Fruit fly (Drosophila melanogaster) whole organism, embryonic: Measurements from ENCODE around the gene CG17855.

Experiments used
- Abd-B ChIP-seq: fragments of 200-800 bp; sonication (Bioruptor generic); optimal IDR thresholded peaks from 2 replicates; lab custom pipeline; 2018; ENCODE audit warnings: missing biosample characterization, mild to moderate bottlenecking, missing genetic modification characterization, moderate library complexity
- Blimp-1 ChIP-seq: fragments of 200-800 bp; sonication (Bioruptor generic); optimal IDR thresholded peaks from 3 replicates; lab custom pipeline; 2018; ENCODE audit warnings: missing biosample characterization, missing genetic modification characterization, mild to moderate bottlenecking, moderate library complexity, missing genetic modification reagents
- CG1024 ChIP-seq: fragments of 200-800 bp; sonication (Bioruptor generic); IDR thresholded peaks from 2 replicates; pipeline ENCODE4 v1.3.6; 2022; ENCODE audit warnings: missing biosample characterization, missing genetic modification characterization
- CG12104 ChIP-seq: fragments of 200-800 bp; sonication (Bioruptor generic); optimal IDR thresholded peaks from 3 replicates; lab custom pipeline; 2016; ENCODE audit warnings: missing biosample characterization, missing genetic modification characterization
- CG14667 ChIP-seq: fragments of 200-800 bp; sonication (Bioruptor generic); IDR thresholded peaks from 2 replicates; pipeline ENCODE4 v1.3.6; 2022; ENCODE audit warnings: missing biosample characterization, missing genetic modification characterization
- CG14965 ChIP-seq: fragments of 200-800 bp; sonication (Bioruptor generic); optimal IDR thresholded peaks from 2 replicates; lab custom pipeline; 2016; ENCODE audit warnings: missing biosample characterization, missing genetic modification characterization, borderline replicate concordance
- CG1647 ChIP-seq: fragments of 200-800 bp; sonication (Bioruptor generic); optimal IDR thresholded peaks from 3 replicates; lab custom pipeline; 2016; ENCODE audit warnings: missing biosample characterization, missing genetic modification characterization
- CG18011 ChIP-seq: fragments of 200-800 bp; sonication (Bioruptor generic); optimal IDR thresholded peaks from 2 replicates; lab custom pipeline; 2017; ENCODE audit warnings: missing biosample characterization, missing genetic modification characterization, mild to moderate bottlenecking, moderate library complexity, missing genotype
- CG2875 ChIP-seq: fragments of 200-800 bp; sonication (Bioruptor generic); optimal IDR thresholded peaks from 2 replicates; lab custom pipeline; 2017; ENCODE audit warnings: missing biosample characterization, mild to moderate bottlenecking, missing genetic modification characterization, missing genetic modification reagents
- CG3163 ChIP-seq: fragments of 200-800 bp; sonication (Bioruptor generic); optimal IDR thresholded peaks from 3 replicates; lab custom pipeline; 2016; ENCODE audit warnings: missing biosample characterization, missing genetic modification characterization
- CG4707 ChIP-seq: fragments of 200-800 bp; sonication (Bioruptor generic); optimal IDR thresholded peaks from 2 replicates; lab custom pipeline; 2018; ENCODE audit warnings: missing biosample characterization, mild to moderate bottlenecking, missing genetic modification characterization, moderate library complexity
- CG9876 ChIP-seq: fragments of 200-800 bp; sonication (Bioruptor generic); optimal IDR thresholded peaks from 2 replicates; lab custom pipeline; 2016; ENCODE audit warnings: missing biosample characterization, missing genetic modification characterization
- CrebB ChIP-seq: fragments of 200-800 bp; sonication (Bioruptor generic); optimal IDR thresholded peaks from 3 replicates; lab custom pipeline; 2018; ENCODE audit warnings: missing biosample characterization, mild to moderate bottlenecking, missing genetic modification characterization
- Dbx ChIP-seq: fragments of 200-800 bp; sonication (Bioruptor generic); IDR thresholded peaks from 3 replicates; pipeline ENCODE4 v1.3.6; 2022; ENCODE audit warnings: missing biosample characterization, missing genetic modification characterization
- Dll ChIP-seq: fragments of 200-800 bp; sonication (Bioruptor generic); IDR thresholded peaks from 4 replicates; pipeline ENCODE4 v1.3.6; 2022; ENCODE audit warnings: missing biosample characterization, missing genetic modification characterization; ENCODE audit not compliant: partially characterized antibody
- Doc2 ChIP-seq: fragments of 200-800 bp; sonication (Bioruptor generic); IDR thresholded peaks from 2 replicates; pipeline ENCODE4 v1.3.6; 2022; ENCODE audit warnings: missing biosample characterization, missing genetic modification characterization
- ERR ChIP-seq: fragments of 200-800 bp; sonication (Bioruptor generic); optimal IDR thresholded peaks from 2 replicates; lab custom pipeline; 2016; ENCODE audit warnings: missing biosample characterization, missing genetic modification characterization
- Eip74EF ChIP-seq, 2 experiments: fragments of 200-800 bp in 1 of 2; fragments of >200 bp in 1 of 2; sonication (Bioruptor generic) in 1 of 2; optimal IDR thresholded peaks; 2 replicates each; lab custom pipeline; 2017 to 2019; ENCODE audit warnings: missing biosample characterization in 2 of 2, missing genetic modification characterization in 2 of 2, mild to moderate bottlenecking in 1 of 2, moderate library complexity in 1 of 2
- Max ChIP-seq: fragments of 200-800 bp; sonication (Bioruptor generic); optimal IDR thresholded peaks from 2 replicates; lab custom pipeline; 2016; ENCODE audit warnings: missing biosample characterization, mild to moderate bottlenecking, missing genetic modification characterization
- Ravus ChIP-seq: fragments of 200-800 bp; sonication (Bioruptor generic); IDR thresholded peaks from 2 replicates; pipeline ENCODE4 v1.3.6; 2022; ENCODE audit warnings: missing biosample characterization, missing genetic modification characterization
- Sox102F ChIP-seq: fragments of 200-800 bp; sonication (Bioruptor generic); optimal IDR thresholded peaks from 2 replicates; lab custom pipeline; 2018; ENCODE audit warnings: missing biosample characterization, mild to moderate bottlenecking, missing genetic modification characterization, moderate library complexity
- abd-A ChIP-seq: fragments of 200-800 bp; sonication (Bioruptor generic); optimal IDR thresholded peaks from 3 replicates; lab custom pipeline; 2019; ENCODE audit warnings: missing biosample characterization, mild to moderate bottlenecking, missing genetic modification characterization, moderate library complexity
- az2 ChIP-seq: fragments of 200-800 bp; sonication (Bioruptor generic); optimal IDR thresholded peaks from 3 replicates; lab custom pipeline; 2016; ENCODE audit warnings: missing biosample characterization, missing genetic modification characterization
- bab2 ChIP-seq: fragments of 200-800 bp; sonication (Bioruptor generic); optimal IDR thresholded peaks from 2 replicates; lab custom pipeline; 2016; ENCODE audit warnings: missing biosample characterization, missing genetic modification characterization
- bigmax ChIP-seq: fragments of 200-800 bp; sonication (Bioruptor generic); optimal IDR thresholded peaks from 2 replicates; lab custom pipeline; 2018; ENCODE audit warnings: missing biosample characterization, mild to moderate bottlenecking, missing genetic modification characterization
- btn ChIP-seq: fragments of 200-800 bp; sonication (Bioruptor generic); optimal IDR thresholded peaks from 2 replicates; lab custom pipeline; 2016; ENCODE audit warnings: missing biosample characterization, missing genetic modification characterization
- crc ChIP-seq: fragments of 200-800 bp; sonication (Bioruptor generic); optimal IDR thresholded peaks from 2 replicates; lab custom pipeline; 2016; ENCODE audit warnings: missing biosample characterization, missing genetic modification characterization
- crol ChIP-seq: fragments of 200-800 bp; sonication (Bioruptor generic); IDR thresholded peaks from 2 replicates; pipeline ENCODE4 v1.3.6; 2022; ENCODE audit warnings: missing biosample characterization, missing genetic modification characterization
- da ChIP-seq: fragments of 200-800 bp; sonication (Bioruptor generic); optimal IDR thresholded peaks from 2 replicates; lab custom pipeline; 2016; ENCODE audit warnings: missing biosample characterization, missing genetic modification characterization
- dan ChIP-seq: fragments of 200-800 bp; sonication (Bioruptor generic); IDR thresholded peaks from 2 replicates; pipeline ENCODE4 v1.3.6; 2022; ENCODE audit warnings: missing biosample characterization, missing genetic modification characterization
- dpn ChIP-seq, 2 experiments: fragments of 200-800 bp; sonication (Bioruptor generic); optimal IDR thresholded peaks; 3 replicates each; lab custom pipeline; 2016; ENCODE audit warnings: missing biosample characterization in 2 of 2, missing genetic modification characterization in 2 of 2
- emc ChIP-seq: fragments of 200-800 bp; sonication (Bioruptor generic); optimal IDR thresholded peaks from 2 replicates; lab custom pipeline; 2016; ENCODE audit warnings: missing biosample characterization, missing genetic modification characterization
- ems ChIP-seq: fragments of 200-800 bp; sonication (Bioruptor generic); optimal IDR thresholded peaks from 3 replicates; lab custom pipeline; 2016; ENCODE audit warnings: missing biosample characterization, missing genetic modification characterization
- gem ChIP-seq: fragments of 200-800 bp; sonication (Bioruptor generic); optimal IDR thresholded peaks from 2 replicates; lab custom pipeline; 2019; ENCODE audit warnings: missing biosample characterization, mild to moderate bottlenecking, missing genetic modification characterization, moderate library complexity
- gro ChIP-seq: fragments of 200-800 bp; sonication (Bioruptor generic); optimal IDR thresholded peaks from 2 replicates; lab custom pipeline; 2016; ENCODE audit warnings: missing biosample characterization, missing genetic modification characterization
- gsb ChIP-seq: fragments of 200-800 bp; sonication (Bioruptor generic); IDR thresholded peaks from 2 replicates; pipeline ENCODE4 v1.3.6; 2022; ENCODE audit warnings: missing biosample characterization, missing genetic modification characterization
- mam ChIP-seq: fragments of 200-800 bp; sonication (Bioruptor generic); optimal IDR thresholded peaks from 3 replicates; lab custom pipeline; 2016; ENCODE audit warnings: missing biosample characterization, missing genetic modification characterization
- nau ChIP-seq: fragments of 200-800 bp; sonication (Bioruptor generic); optimal IDR thresholded peaks from 3 replicates; lab custom pipeline; 2017; ENCODE audit warnings: missing biosample characterization, mild to moderate bottlenecking, missing genetic modification characterization, missing genetic modification reagents
- pita ChIP-seq: fragments of 200-800 bp; sonication (Bioruptor generic); optimal IDR thresholded peaks from 2 replicates; lab custom pipeline; 2017; ENCODE audit warnings: missing biosample characterization, mild to moderate bottlenecking, missing genetic modification characterization
- pros ChIP-seq: fragments of 200-800 bp; sonication (Bioruptor generic); optimal IDR thresholded peaks from 3 replicates; lab custom pipeline; 2019; ENCODE audit warnings: missing biosample characterization, mild to moderate bottlenecking, missing genetic modification characterization, moderate library complexity
- row ChIP-seq: fragments of 200-800 bp; sonication (Bioruptor generic); IDR thresholded peaks from 3 replicates; pipeline ENCODE4 v1.3.6; 2022; ENCODE audit warnings: missing biosample characterization, missing genetic modification characterization
- shn ChIP-seq: fragments of 200-800 bp; sonication (Bioruptor generic); optimal IDR thresholded peaks from 3 replicates; lab custom pipeline; 2016; ENCODE audit warnings: missing biosample characterization, missing genetic modification characterization
- tna ChIP-seq: fragments of 200-800 bp; sonication (Bioruptor generic); IDR thresholded peaks from 2 replicates; pipeline ENCODE4 v1.3.6; 2022; ENCODE audit warnings: missing biosample characterization, missing genetic modification characterization; ENCODE audit not compliant: partially characterized antibody
- tup ChIP-seq: fragments of 200-800 bp; sonication (Bioruptor generic); optimal IDR thresholded peaks from 2 replicates; lab custom pipeline; 2016; ENCODE audit warnings: missing biosample characterization, mild to moderate bottlenecking, missing genetic modification characterization, moderate library complexity
- unc-4 ChIP-seq: fragments of 200-800 bp; sonication (Bioruptor generic); IDR thresholded peaks from 2 replicates; pipeline ENCODE4 v1.3.6; 2022; ENCODE audit warnings: missing biosample characterization, missing genetic modification characterization; ENCODE audit not compliant: partially characterized antibody
- vvl ChIP-seq: fragments of 200-800 bp; sonication (Bioruptor generic); IDR thresholded peaks from 2 replicates; pipeline ENCODE4 v1.3.6; 2022; ENCODE audit warnings: missing biosample characterization, missing genetic modification characterization
- z ChIP-seq: fragments of 200-800 bp; sonication (Bioruptor generic); IDR thresholded peaks from 3 replicates; pipeline ENCODE4 v1.3.6; 2022; ENCODE audit warnings: missing biosample characterization, missing genetic modification characterization

CG17855 gene

DNA sequence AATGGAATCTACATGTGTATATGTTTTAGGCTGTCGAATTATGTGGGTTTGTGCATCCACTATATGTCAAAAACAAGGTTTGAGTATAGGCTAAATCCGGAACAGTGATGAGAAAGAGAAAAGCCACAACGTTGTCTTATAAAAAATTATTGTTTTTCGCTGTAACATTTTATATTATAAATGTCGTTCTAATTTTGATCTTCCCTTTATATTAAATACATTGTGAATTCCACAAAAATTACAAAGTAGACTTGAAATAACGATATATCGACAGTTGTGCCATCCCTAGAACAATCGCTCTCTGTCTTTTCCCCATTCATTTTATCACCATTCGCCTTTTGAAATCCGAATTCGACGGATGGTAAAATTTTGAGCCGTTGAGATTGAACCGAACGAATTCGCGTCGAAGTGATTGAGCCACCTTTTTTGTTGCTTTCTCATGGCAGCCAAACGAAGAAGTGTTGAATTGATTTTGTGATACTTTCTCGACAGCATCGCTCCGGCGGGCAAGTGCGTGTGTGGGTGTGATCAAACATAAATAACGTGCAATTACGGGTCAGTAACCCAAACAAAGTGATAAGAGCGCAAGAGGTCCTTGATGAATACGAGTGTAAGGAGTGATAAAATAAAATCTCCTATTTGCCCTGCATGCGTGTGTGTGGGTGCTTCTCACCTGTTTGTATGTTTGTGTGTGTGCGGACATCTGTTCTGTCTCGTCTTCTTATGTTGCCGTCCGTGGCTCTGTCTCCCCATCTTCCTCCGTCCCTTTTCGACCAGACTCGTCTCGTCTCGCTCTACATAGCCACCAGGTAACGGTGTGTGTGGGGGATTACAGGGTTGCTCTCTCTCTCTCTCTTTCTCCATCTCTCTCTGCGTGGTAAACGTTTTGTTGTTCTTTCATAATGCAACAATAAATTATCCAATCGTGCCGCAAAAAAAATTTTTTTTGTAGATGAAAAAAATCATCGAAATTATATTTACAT, 19.1 kb upstream of the CG17855 start, which contains the start of gene Oatp30B (continued):
- TF ChIP-seq CrebB (tag; lab: Kevin White, UChicago) (peak; percentile 95), ERR (GFP tag; lab: Kevin White, UChicago) (peak; percentile 89), az2 (GFP tag; lab: Kevin White, UChicago) (peak; percentile 97), CG1024 (GFP tag; lab: Robert Waterston, UW) (peak; percentile 89), Dll (GFP tag; lab: Robert Waterston, UW) (peak; percentile 100), emc (GFP tag; lab: Kevin White, UChicago) (peak; percentile 76), tna (GFP tag; lab: Robert Waterston, UW) (peak; percentile 86), crol (peak; percentile 67), CG18011 (GFP tag; lab: Kevin White, UChicago) (peak; percentile 85), CG9876 (GFP tag; lab: Kevin White, UChicago) (peak; percentile 91), dpn (GFP tag; optimal IDR thresholded peaks at IDR 0.05; lab: Kevin White, UChicago) (peak; percentile 96 to 98), Max (peak; percentile 95), CG1647 (GFP tag; lab: Kevin White, UChicago) (peak; percentile 94), Dbx (peak; percentile 99), mam (peak; percentile 97), Eip74EF (GFP tag; optimal IDR thresholded peaks at IDR 0.05; lab: Kevin White, UChicago) (peak in 1 of 2 experiments; percentile 87), ems (GFP tag; lab: Kevin White, UChicago) (peak; percentile 95), z (GFP tag; lab: Robert Waterston, UW) (0 out of 3 replicates have a peak, but pooled peaks have one; percentile 26), Blimp-1 (GFP tag; lab: Kevin White, UChicago) (peak; percentile 95), gsb (GFP tag; lab: Robert Waterston, UW) (peak; percentile 95), CG3163 (GFP tag; lab: Kevin White, UChicago) (peak; percentile 83), CG14667 (GFP tag; lab: Robert Waterston, UW) (peak; percentile 96), CG2875 (GFP tag; lab: Kevin White, UChicago) (peak; percentile 92), shn (GFP tag; lab: Kevin White, UChicago) (peak; percentile 94), CG4707 (GFP tag; lab: Kevin White, UChicago) (peak; percentile 81), bab2 (GFP tag; lab: Kevin White, UChicago) (peak; percentile 96), Doc2 (GFP tag; lab: Robert Waterston, UW) (peak; percentile 71), btn (GFP tag; lab: Kevin White, UChicago) (peak; percentile 82), abd-A (tag; lab: Kevin White, UChicago) (peak; percentile 91), dan (no peak), unc-4 (peak; percentile 98), Abd-B (GFP tag; lab: Kevin White, UChicago) (peak; percentile 96), da (GFP tag; lab: Kevin White, UChicago) (peak; percentile 89), Ravus (peak; percentile 89), row (GFP tag; lab: Robert Waterston, UW) (peak; percentile 98), CG14965 (GFP tag; lab: Kevin White, UChicago) (peak; percentile 64), CG12104 (GFP tag; lab: Kevin White, UChicago) (peak; percentile 95), bigmax (peak; percentile 42), gro (GFP tag; lab: Kevin White, UChicago) (peak; percentile 96), crc (GFP tag; lab: Kevin White, UChicago) (peak; percentile 93), pita (GFP tag; lab: Kevin White, UChicago) (peak; percentile 86), vvl (GFP tag; lab: Robert Waterston, UW) (peak; percentile 99), gem (peak; percentile 99), tup (peak; percentile 93), Sox102F (GFP tag; lab: Kevin White, UChicago) (peak; percentile 98), pros (GFP tag; lab: Kevin White, UChicago) (peak; percentile 72), nau (GFP tag; lab: Kevin White, UChicago) (peak; percentile 77)
